Worm (Caenorhabditis elegans) whole organism, early embryonic: ENCODE data around the gene srt-52.

Experiments used
- ama-1 ChIP-seq: fragments of 150-350 bp; optimal IDR thresholded peaks from 2 replicates; lab custom pipeline; 2014
- flt-1 ChIP-seq: fragments of 200-800 bp; sonication (Bioruptor generic); IDR thresholded peaks from 2 replicates; pipeline ENCODE4 v1.3.6; 2022; ENCODE audit warnings: missing genetic modification characterization, missing compliant biosample characterization
- hmg-4 ChIP-seq: fragments of 200-800 bp; sonication (Bioruptor generic); optimal IDR thresholded peaks from 2 replicates; lab custom pipeline; 2018; ENCODE audit warnings: mild to moderate bottlenecking, missing genetic modification characterization, missing compliant biosample characterization
- hnd-1 ChIP-seq: sonication (generic microtip); optimal IDR thresholded peaks from 2 replicates; lab custom pipeline; 2016; ENCODE audit warnings: missing genetic modification characterization, missing compliant biosample characterization
- tbx-11 ChIP-seq: fragments of 200-800 bp; sonication (Bioruptor generic); IDR thresholded peaks from 2 replicates; pipeline ENCODE4 v1.3.6; 2022; ENCODE audit warnings: missing genetic modification characterization, missing compliant biosample characterization
- tbx-37 ChIP-seq: fragments of 200-800 bp; sonication (Bioruptor generic); conservative IDR thresholded peaks from 2 replicates; pipeline ENCODE4 v1.3.6; 2022; ENCODE audit warnings: missing genetic modification reagents, missing genetic modification characterization, missing compliant biosample characterization
- tra-4 ChIP-seq: sonication (generic microtip); optimal IDR thresholded peaks from 2 replicates; lab custom pipeline; 2017; ENCODE audit warnings: missing genetic modification characterization, missing compliant biosample characterization

- TF ChIP-seq ama-1 (lab: Kevin White, UChicago) (no peak), hnd-1 (tag; lab: Kevin White, UChicago) (no peak), tbx-37 (GFP tag; lab: Robert Waterston, UW) (no peak), flt-1 (GFP tag; lab: Robert Waterston, UW) (no peak), tbx-11 (GFP tag; lab: Robert Waterston, UW) (no peak), tra-4 (tag; lab: Kevin White, UChicago) (no peak), hmg-4 (GFP tag; lab: Kevin White, UChicago) (peak; percentile 27)
These were observed 48.6 kb upstream of the srt-52 start, which contains the start of gene picd-1 for ce11 chrV:104474-104873.
